Worm (Caenorhabditis elegans): Measurements from ENCODE around the gene rad-23.

rad-23 gene

DNA sequence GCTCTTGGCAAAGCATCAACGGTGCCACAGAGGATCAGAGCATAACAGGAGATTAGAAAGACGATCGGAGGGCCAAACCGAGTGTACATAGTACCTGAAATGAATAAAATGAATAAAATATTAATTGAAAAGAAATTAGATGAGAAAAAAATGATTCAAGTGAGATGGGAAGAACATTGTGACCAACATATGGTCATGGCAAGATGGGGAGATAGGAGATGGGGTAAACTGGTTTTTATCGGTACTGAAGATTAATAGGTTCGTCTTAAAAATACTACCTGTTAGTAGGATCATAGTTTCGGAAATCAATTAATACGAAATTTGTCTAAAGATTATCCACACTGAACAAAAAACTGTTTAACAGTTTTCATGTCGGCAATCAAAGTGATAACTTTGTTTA is 4.5 kb upstream of the rad-23 start, which contains the start of gene nep-1:
TSS of gene nep-1 (minus strand) at position 101 of the 400 bp plus-strand sequence.
- TF ChIP-seq hnd-1 (tag; optimal IDR thresholded peaks at IDR 0.05) = no peak
- no peak for TF ChIP-seq ama-1 (optimal IDR thresholded peaks at IDR 0.05)
- no peak for TF ChIP-seq ets-7 (tag; optimal IDR thresholded peaks at IDR 0.05)
- no peak for TF ChIP-seq F13C5.2 (tag; optimal IDR thresholded peaks at IDR 0.05)
- no peak for TF ChIP-seq pes-1 (GFP tag; IDR thresholded peaks at IDR 0.05)
- no peak for TF ChIP-seq hmg-4 (GFP tag; optimal IDR thresholded peaks at IDR 0.05)

DNA sequence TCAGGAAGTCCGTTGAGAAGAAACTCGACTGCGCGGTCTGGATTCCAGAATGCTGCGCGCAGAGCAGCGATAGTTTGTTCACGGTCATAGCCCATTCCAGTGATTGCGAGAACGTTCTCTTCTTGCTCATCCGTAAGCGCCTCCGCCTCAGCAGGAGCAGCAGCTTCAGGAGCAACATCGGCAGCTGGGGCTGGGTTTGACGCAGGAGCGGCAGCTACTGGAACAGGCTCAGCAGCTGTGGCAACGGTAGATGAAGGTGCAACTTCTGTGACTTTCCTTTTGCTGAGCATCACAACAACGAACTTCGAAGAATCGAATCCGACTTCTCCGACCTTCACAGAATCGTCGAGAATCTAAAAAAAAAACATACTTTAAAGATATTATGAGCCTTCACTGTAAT is 404 bp downstream of the rad-23 start:
- TF ChIP-seq B0310.2 (tag; optimal IDR thresholded peaks at IDR 0.05) (no peak), flt-1 (GFP tag; IDR thresholded peaks at IDR 0.05) (no peak), ceh-36 (tag; optimal IDR thresholded peaks at IDR 0.05) (no peak), pes-1 (GFP tag; IDR thresholded peaks at IDR 0.05) (no peak), tbx-37 (GFP tag; conservative IDR thresholded peaks at IDR 0.05) (no peak), hmbx-1 (tag; optimal IDR thresholded peaks at IDR 0.05) (no peak), hmg-4 (GFP tag; optimal IDR thresholded peaks at IDR 0.05) (no peak), tbx-11 (GFP tag; IDR thresholded peaks at IDR 0.05) (no peak), aly-1 (tag; optimal IDR thresholded peaks at IDR 0.05) (no peak), tra-4 (tag; optimal IDR thresholded peaks at IDR 0.05) (no peak)

ce11 chrII:11650975-11651588 is 1.4 kb downstream of the rad-23 start, which contains the start of gene coa-7:
Gene coa-7 (minus strand): TSS chrII:11651148.
- TF ChIP-seq sea-1 (GFP tag; conservative IDR thresholded peaks at IDR 0.05) (no peak), flt-1 (GFP tag; IDR thresholded peaks at IDR 0.05) (no peak), ceh-36 (tag; optimal IDR thresholded peaks at IDR 0.05) (no peak), hmbx-1 (tag; optimal IDR thresholded peaks at IDR 0.05) (no peak)

ce11 chrII:11649239-11649638 is 3.3 kb downstream of the rad-23 start:
- no peak for TF ChIP-seq tbx-11 (GFP tag; IDR thresholded peaks at IDR 0.05)
- TF ChIP-seq tra-4 (tag; optimal IDR thresholded peaks at IDR 0.05) = no peak

- TF ChIP-seq ama-1 (optimal IDR thresholded peaks at IDR 0.05) (no peak), ceh-36 (tag; optimal IDR thresholded peaks at IDR 0.05) (no peak), ets-7 (tag; optimal IDR thresholded peaks at IDR 0.05) (no peak), pes-1 (GFP tag; IDR thresholded peaks at IDR 0.05) (no peak), B0310.2 (tag; optimal IDR thresholded peaks at IDR 0.05) (no peak), flt-1 (GFP tag; IDR thresholded peaks at IDR 0.05) (no peak), tbx-37 (GFP tag; conservative IDR thresholded peaks at IDR 0.05) (no peak), aly-1 (tag; optimal IDR thresholded peaks at IDR 0.05) (no peak), tbx-11 (GFP tag; IDR thresholded peaks at IDR 0.05) (no peak), F13C5.2 (tag; optimal IDR thresholded peaks at IDR 0.05) (no peak), hmbx-1 (tag; optimal IDR thresholded peaks at IDR 0.05) (no peak)
Measured at ce11 chrII:11646874-11647273, 5.7 kb downstream of the rad-23 start.

DNA sequence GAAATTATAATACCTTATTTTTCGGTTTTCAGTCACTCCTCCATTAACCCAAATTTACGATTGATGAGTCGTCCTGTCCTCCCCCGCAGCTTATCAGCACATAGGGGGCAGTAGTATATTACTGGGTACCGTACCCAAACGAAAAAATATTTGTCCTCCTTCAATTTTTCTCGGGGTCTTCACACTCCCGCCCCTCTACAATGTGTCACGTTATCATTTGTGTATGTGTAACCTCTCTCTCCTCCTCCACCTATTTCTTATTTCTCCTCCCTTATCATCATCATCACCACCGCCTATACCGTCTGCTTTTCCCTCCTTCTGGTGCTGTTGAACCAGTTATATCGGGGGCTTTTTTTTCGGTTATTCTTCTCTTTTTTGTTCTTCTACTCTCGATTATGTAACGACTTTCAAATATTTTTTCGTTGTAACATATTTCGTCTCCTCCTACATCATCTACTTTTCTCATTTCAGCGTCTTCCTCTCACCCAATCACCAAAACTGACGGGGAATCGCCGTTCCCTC is 6.2 kb downstream of the rad-23 start, which contains the start of gene ghi-1:
TSS of gene ghi-1 (plus strand) at position 472 of the 522 bp plus-strand sequence.
- TF ChIP-seq ets-7 (tag; optimal IDR thresholded peaks at IDR 0.05) (no peak), hnd-1 (tag; optimal IDR thresholded peaks at IDR 0.05) (no peak), tra-4 (tag; optimal IDR thresholded peaks at IDR 0.05) (no peak), tbx-11 (GFP tag; IDR thresholded peaks at IDR 0.05) (no peak), ama-1 (optimal IDR thresholded peaks at IDR 0.05) (no peak), hmbx-1 (tag; optimal IDR thresholded peaks at IDR 0.05) (no peak), tbx-37 (GFP tag; conservative IDR thresholded peaks at IDR 0.05) (no peak), pes-1 (GFP tag; IDR thresholded peaks at IDR 0.05) (no peak), aly-1 (tag; optimal IDR thresholded peaks at IDR 0.05) (no peak), ceh-36 (tag; optimal IDR thresholded peaks at IDR 0.05) (no peak), F13C5.2 (tag; optimal IDR thresholded peaks at IDR 0.05) (no peak), B0310.2 (tag; optimal IDR thresholded peaks at IDR 0.05) (no peak), hmg-4 (GFP tag; optimal IDR thresholded peaks at IDR 0.05) (no peak), scrt-1 (GFP tag; IDR thresholded peaks at IDR 0.05) (no peak), ceh-13 (GFP tag; optimal IDR thresholded peaks at IDR 0.05) (no peak), sea-1 (GFP tag; conservative IDR thresholded peaks at IDR 0.05) (no peak), flt-1 (GFP tag; IDR thresholded peaks at IDR 0.05) (no peak)

DNA sequence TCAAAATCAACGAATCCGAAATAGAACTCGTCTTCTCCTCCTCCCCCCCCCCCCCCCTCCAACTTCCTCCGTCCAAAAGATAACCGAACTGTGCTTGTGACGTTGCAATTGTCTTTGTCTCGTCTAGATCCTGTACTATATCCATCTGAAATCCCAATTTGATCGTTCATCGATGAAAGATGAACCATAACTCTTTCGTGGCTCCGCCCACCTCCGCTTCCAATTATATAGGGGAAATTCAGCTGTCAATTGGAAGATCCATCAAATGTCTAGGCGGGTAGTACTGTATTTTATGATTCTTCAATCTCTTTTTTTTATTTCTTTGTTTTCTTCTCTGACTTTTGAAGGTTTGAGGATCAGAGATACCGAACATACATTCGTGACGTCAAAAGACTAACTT is 7.1 kb downstream of the rad-23 start:
- TF ChIP-seq ets-7 (tag; optimal IDR thresholded peaks at IDR 0.05) (no peak), ceh-36 (tag; optimal IDR thresholded peaks at IDR 0.05) (no peak), pes-1 (GFP tag; IDR thresholded peaks at IDR 0.05) (no peak), hmg-4 (GFP tag; optimal IDR thresholded peaks at IDR 0.05) (no peak), ceh-13 (GFP tag; optimal IDR thresholded peaks at IDR 0.05) (no peak), hnd-1 (tag; optimal IDR thresholded peaks at IDR 0.05) (no peak), tra-4 (tag; optimal IDR thresholded peaks at IDR 0.05) (no peak)

ce11 chrII:11644535-11644934 is 8.0 kb downstream of the rad-23 start:
- TF ChIP-seq hnd-1 (tag; optimal IDR thresholded peaks at IDR 0.05) (no peak), ceh-13 (GFP tag; optimal IDR thresholded peaks at IDR 0.05) (no peak)

ce11 chrII:11642736-11643135 is 9.8 kb downstream of the rad-23 start:
- TF ChIP-seq tbx-37 (GFP tag; conservative IDR thresholded peaks at IDR 0.05) (no peak), ets-7 (tag; optimal IDR thresholded peaks at IDR 0.05) (no peak), sea-1 (GFP tag; conservative IDR thresholded peaks at IDR 0.05) (no peak), tra-4 (tag; optimal IDR thresholded peaks at IDR 0.05) (no peak), F13C5.2 (tag; optimal IDR thresholded peaks at IDR 0.05) (no peak), aly-1 (tag; optimal IDR thresholded peaks at IDR 0.05) (no peak), ceh-13 (GFP tag; optimal IDR thresholded peaks at IDR 0.05) (no peak), hmg-4 (GFP tag; optimal IDR thresholded peaks at IDR 0.05) (no peak), hnd-1 (tag; optimal IDR thresholded peaks at IDR 0.05) (no peak), B0310.2 (tag; optimal IDR thresholded peaks at IDR 0.05) (no peak), pes-1 (GFP tag; IDR thresholded peaks at IDR 0.05) (no peak)
